In genomic region chr3L:1568225-1569161, dm6 we compare ENCODE assay signal across 4 fruit fly cellular contexts.
TF ChIP-seq lines count a peak whose summit lies in the region.

Gene CG7879, minus strand, starts transcription at chr3L:1568608.

TF ChIP-seq in whole organism, adult, 20 proteins besides CTCF, POLR2A, EP300 and RAD21 (continued from another document):
- TF ChIP-seq CG14711 (tag; optimal IDR thresholded peaks at IDR 0.05; lab: Kevin White, UChicago), result no peak

TF ChIP-seq in whole organism, embryonic, 481 proteins besides CTCF, POLR2A, EP300 and RAD21 (continued from another document and continues in another):
- TF ChIP-seq CG10565 (GFP tag; optimal IDR thresholded peaks at IDR 0.05; lab: Kevin White, UChicago) (no peak), Bdp1 (GFP tag; optimal IDR thresholded peaks at IDR 0.05; lab: Kevin White, UChicago) (no peak), CG16815 (GFP tag; optimal IDR thresholded peaks at IDR 0.05; lab: Kevin White, UChicago) (peak; percentile 26), CG16863 (GFP tag; optimal IDR thresholded peaks at IDR 0.05; lab: Kevin White, UChicago) (no peak), CG2120 (GFP tag; optimal IDR thresholded peaks at IDR 0.05; lab: Kevin White, UChicago) (no peak), CG4854 (GFP tag; optimal IDR thresholded peaks at IDR 0.05; lab: Kevin White, UChicago) (no peak), CG10147 (GFP tag; optimal IDR thresholded peaks at IDR 0.05; lab: Kevin White, UChicago) (no peak), Hey (tag; optimal IDR thresholded peaks at IDR 0.05; lab: Kevin White, UChicago) (no peak), CG8944 (GFP tag; optimal IDR thresholded peaks at IDR 0.05; lab: Kevin White, UChicago) (peak; percentile 2), CG8388 (GFP tag; optimal IDR thresholded peaks at IDR 0.05; lab: Kevin White, UChicago) (no peak), psq (GFP tag; optimal IDR thresholded peaks at IDR 0.05; lab: Kevin White, UChicago) (peak; percentile 43), exex (tag; optimal IDR thresholded peaks at IDR 0.05; lab: Kevin White, UChicago) (no peak), CG1529 (GFP tag; optimal IDR thresholded peaks at IDR 0.05; lab: Kevin White, UChicago) (no peak), Ada2b (GFP tag; IDR thresholded peaks at IDR 0.05; lab: Robert Waterston, UW) (no peak), CoRest (tag; optimal IDR thresholded peaks at IDR 0.05; lab: Kevin White, UChicago) (peak; percentile 46), ranshi (GFP tag; IDR thresholded peaks at IDR 0.05; lab: Robert Waterston, UW) (no peak), sc (optimal IDR thresholded peaks at IDR 0.05; lab: Kevin White, UChicago) (no peak), sc (GFP tag; optimal IDR thresholded peaks at IDR 0.05; lab: Kevin White, UChicago) (no peak), fru (optimal IDR thresholded peaks at IDR 0.05; lab: Kevin White, UChicago) (no peak), CG4404 (GFP tag; IDR thresholded peaks at IDR 0.05; lab: Robert Waterston, UW) (no peak), Abd-B (GFP tag; optimal IDR thresholded peaks at IDR 0.05; lab: Kevin White, UChicago) (no peak), NFAT (GFP tag; IDR thresholded peaks at IDR 0.05; lab: Robert Waterston, UW) (peak; percentile 22; the same call in 1 of the 2 replicates), Ets65A (GFP tag; lab: Kevin White, UChicago) (peak; percentile 81), zen (tag; optimal IDR thresholded peaks at IDR 0.05; lab: Kevin White, UChicago) (no peak), ci (GFP tag; IDR thresholded peaks at IDR 0.05; lab: Robert Waterston, UW) (peak; percentile 65), vnd (GFP tag; IDR thresholded peaks at IDR 0.05; lab: Robert Waterston, UW; ENCODE audit: partially characterized antibody) (no peak), CG12299 (tag; optimal IDR thresholded peaks at IDR 0.05; lab: Kevin White, UChicago) (peak; percentile 26), chm (GFP tag; IDR thresholded peaks at IDR 0.05; lab: Robert Waterston, UW) (peak; percentile 62), unpg (GFP tag; optimal IDR thresholded peaks at IDR 0.05; lab: Kevin White, UChicago) (no peak), sug (tag; optimal IDR thresholded peaks at IDR 0.05; lab: Kevin White, UChicago) (peak; percentile 7), CG17912 (GFP tag; optimal IDR thresholded peaks at IDR 0.05; lab: Kevin White, UChicago) (no peak), CG14014 (GFP tag; IDR thresholded peaks at IDR 0.05; lab: Robert Waterston, UW) (no peak), danr (GFP tag; IDR thresholded peaks at IDR 0.05; lab: Robert Waterston, UW) (no peak), dysf (GFP tag; IDR thresholded peaks at IDR 0.05; lab: Robert Waterston, UW) (peak; percentile 44; the same call in 1 of the 3 replicates), slbo (GFP tag; IDR thresholded peaks at IDR 0.05; lab: Robert Waterston, UW) (peak; percentile 33), Opbp (GFP tag; IDR thresholded peaks at IDR 0.05; lab: Robert Waterston, UW; ENCODE audit: partially characterized antibody) (no peak), CG34376 (GFP tag; optimal IDR thresholded peaks at IDR 0.05; lab: Kevin White, UChicago) (peak; percentile 42), CG31365 (tag; optimal IDR thresholded peaks at IDR 0.05; lab: Kevin White, UChicago) (no peak), ems (GFP tag; optimal IDR thresholded peaks at IDR 0.05; lab: Kevin White, UChicago) (no peak), Eip74EF (GFP tag; optimal IDR thresholded peaks at IDR 0.05; lab: Kevin White, UChicago) (no peak), jing (GFP tag; optimal IDR thresholded peaks at IDR 0.05; lab: Kevin White, UChicago) (no peak), CG4328 (GFP tag; optimal IDR thresholded peaks at IDR 0.05; lab: Kevin White, UChicago) (no peak), Ets97D (GFP tag; optimal IDR thresholded peaks at IDR 0.05; lab: Kevin White, UChicago) (peak; percentile 28), Med (GFP tag; lab: Kevin White, UChicago) (peak; percentile 72), E2f1 (GFP tag; IDR thresholded peaks at IDR 0.05; lab: Robert Waterston, UW) (no peak), Kr (GFP tag; optimal IDR thresholded peaks at IDR 0.05; lab: Kevin White, UChicago) (no peak)

TF ChIP-seq in whole organism, prepupa, 60 proteins besides CTCF, POLR2A, EP300 and RAD21 (continued from another document):
- peak; percentile 50 for TF ChIP-seq CG10631 (GFP tag; optimal IDR thresholded peaks at IDR 0.05; lab: Kevin White, UChicago)
- TF ChIP-seq CG10669 (GFP tag; optimal IDR thresholded peaks at IDR 0.05; lab: Kevin White, UChicago), result no peak
- peak; percentile 34; the same call in 2 of the 3 replicates for TF ChIP-seq CG6163 (GFP tag; IDR thresholded peaks at IDR 0.05; lab: Robert Waterston, UW)
- no peak for TF ChIP-seq Eip93F (GFP tag; optimal IDR thresholded peaks at IDR 0.05; lab: Kevin White, UChicago)
- TF ChIP-seq CG6792 (GFP tag; optimal IDR thresholded peaks at IDR 0.05; lab: Kevin White, UChicago), result no peak
- peak; percentile 7 for TF ChIP-seq cyc (GFP tag; optimal IDR thresholded peaks at IDR 0.05; lab: Kevin White, UChicago)
- TF ChIP-seq Eip75B (GFP tag; optimal IDR thresholded peaks at IDR 0.05; lab: Kevin White, UChicago), result no peak
- TF ChIP-seq dac (GFP tag; optimal IDR thresholded peaks at IDR 0.05; lab: Kevin White, UChicago), result no peak
- TF ChIP-seq esn (GFP tag; optimal IDR thresholded peaks at IDR 0.05; lab: Kevin White, UChicago), result peak; percentile 43
- TF ChIP-seq OdsH (GFP tag; optimal IDR thresholded peaks at IDR 0.05; lab: Kevin White, UChicago), result peak; percentile 48
- no peak for TF ChIP-seq CG8319 (GFP tag; optimal IDR thresholded peaks at IDR 0.05; lab: Kevin White, UChicago)
- peak; percentile 18 for TF ChIP-seq CG3032 (tag; optimal IDR thresholded peaks at IDR 0.05; lab: Kevin White, UChicago)
- TF ChIP-seq CG7368 (GFP tag; optimal IDR thresholded peaks at IDR 0.05; lab: Kevin White, UChicago), result no peak
- TF ChIP-seq Ets96B (tag; optimal IDR thresholded peaks at IDR 0.05; lab: Kevin White, UChicago), result no peak
- TF ChIP-seq Sox15 (GFP tag; optimal IDR thresholded peaks at IDR 0.05; lab: Kevin White, UChicago), result peak; percentile 11
- peak; percentile 29 for TF ChIP-seq CG3919 (GFP tag; optimal IDR thresholded peaks at IDR 0.05; lab: Kevin White, UChicago)
- TF ChIP-seq CG15336 (GFP tag; IDR thresholded peaks at IDR 0.05; lab: Robert Waterston, UW), result peak; percentile 20; the same call in 1 of the 2 replicates
- 0 out of 3 replicates have a peak, but pooled peaks have one; percentile 25 for TF ChIP-seq eg (GFP tag; IDR thresholded peaks at IDR 0.05; lab: Robert Waterston, UW)
- no peak for TF ChIP-seq Sox14 (GFP tag; optimal IDR thresholded peaks at IDR 0.05; lab: Kevin White, UChicago)
- no peak for TF ChIP-seq acj6 (GFP tag; optimal IDR thresholded peaks at IDR 0.05; lab: Kevin White, UChicago)
- peak; percentile 55 for TF ChIP-seq net (GFP tag; optimal IDR thresholded peaks at IDR 0.05; lab: Kevin White, UChicago)
- TF ChIP-seq CG16779 (tag; optimal IDR thresholded peaks at IDR 0.05; lab: Kevin White, UChicago), result peak; percentile 50
- peak; percentile 52 for TF ChIP-seq vri (GFP tag; optimal IDR thresholded peaks at IDR 0.05; lab: Kevin White, UChicago)
TF ChIP-seq in whole organism, prepupa: peak in this region for 22.

TF ChIP-seq in whole organism, wandering third instar larva, 38 proteins besides CTCF, POLR2A, EP300 and RAD21 (continued from another document):
- TF ChIP-seq HLH106 (tag; optimal IDR thresholded peaks at IDR 0.05; lab: Kevin White, UChicago) (peak; percentile 44), N (GFP tag; optimal IDR thresholded peaks at IDR 0.05; lab: Kevin White, UChicago) (no peak), Dif (GFP tag; optimal IDR thresholded peaks at IDR 0.05; lab: Kevin White, UChicago; ENCODE audit: partially characterized antibody) (no peak)
